Worm (Caenorhabditis elegans) whole organism, L3 larva: ENCODE measurements around the gene Y77E11A.23.

ENCODE experiments used
- R02D3.7 ChIP-seq: fragments of 150-350 bp; optimal IDR thresholded peaks from 2 replicates; lab custom pipeline; 2014; ENCODE audit warnings: missing biosample characterization, missing genetic modification characterization
- ZK546.5 ChIP-seq: sonication (generic microtip); optimal IDR thresholded peaks from 2 replicates; lab custom pipeline; 2017; ENCODE audit warnings: missing biosample characterization, missing genetic modification characterization
- aly-2 ChIP-seq: fragments of 150-350 bp; optimal IDR thresholded peaks from 2 replicates; lab custom pipeline; 2014; ENCODE audit warnings: missing biosample characterization, missing genetic modification characterization
- ama-1 ChIP-seq: fragments of 150-350 bp; optimal IDR thresholded peaks from 2 replicates; lab custom pipeline; 2018
- ceh-28 ChIP-seq: fragments of 150-350 bp; optimal IDR thresholded peaks from 2 replicates; lab custom pipeline; 2014; ENCODE audit warnings: missing biosample characterization, missing genetic modification reagents, missing genetic modification characterization
- ceh-9 ChIP-seq: sonication (generic microtip); optimal IDR thresholded peaks from 2 replicates; lab custom pipeline; 2018; ENCODE audit warnings: missing biosample characterization, missing genetic modification characterization
- daf-12 ChIP-seq: fragments of 150-350 bp; optimal IDR thresholded peaks from 2 replicates; lab custom pipeline; 2014; ENCODE audit warnings: missing biosample characterization, missing genetic modification reagents, missing genetic modification characterization
- egl-27 ChIP-seq: sonication (generic microtip); optimal IDR thresholded peaks from 4 replicates; lab custom pipeline; 2017; ENCODE audit warnings: missing biosample characterization, missing genetic modification reagents, missing genetic modification characterization
- elt-1 ChIP-seq: fragments of 150-350 bp; optimal IDR thresholded peaks from 2 replicates; lab custom pipeline; 2014; ENCODE audit warnings: missing biosample characterization, missing genetic modification characterization
- elt-2 ChIP-seq: sonication (generic microtip); optimal IDR thresholded peaks from 2 replicates; lab custom pipeline; 2016; ENCODE audit warnings: missing genetic modification reagents, mild to moderate bottlenecking, missing genetic modification characterization, missing compliant biosample characterization
- elt-3 ChIP-seq, 3 experiments: fragments of 150-350 bp in 1 of 3; sonication (generic microtip) in 2 of 3; optimal IDR thresholded peaks; 2 replicates in 2 of 3; 4 replicates in 1 of 3; lab custom pipeline; 2014 to 2017; ENCODE audit warnings: missing biosample characterization in 3 of 3, missing genetic modification characterization in 3 of 3
- eor-1 ChIP-seq, 2 experiments: fragments of 150-350 bp; optimal IDR thresholded peaks; 2 replicates each; lab custom pipeline; 2014 to 2018; ENCODE audit warnings: missing biosample characterization in 2 of 2, missing genetic modification characterization in 2 of 2
- fkh-10 ChIP-seq: sonication (generic microtip); optimal IDR thresholded peaks from 2 replicates; lab custom pipeline; 2017; ENCODE audit warnings: missing biosample characterization, missing genetic modification reagents, missing genetic modification characterization
- fkh-2 ChIP-seq: fragments of 150-350 bp; optimal IDR thresholded peaks from 2 replicates; lab custom pipeline; 2014; ENCODE audit warnings: missing biosample characterization, missing genetic modification reagents, missing genetic modification characterization
- hmg-11 ChIP-seq: sonication (generic microtip); optimal IDR thresholded peaks from 2 replicates; lab custom pipeline; 2016; ENCODE audit warnings: missing genetic modification characterization, missing compliant biosample characterization
- jun-1 ChIP-seq: fragments of 150-350 bp; optimal IDR thresholded peaks from 2 replicates; lab custom pipeline; 2014; ENCODE audit warnings: missing biosample characterization, missing genetic modification reagents, missing genetic modification characterization
- lin-15B ChIP-seq: fragments of 150-350 bp; optimal IDR thresholded peaks from 2 replicates; lab custom pipeline; 2014; ENCODE audit warnings: missing biosample characterization, missing genetic modification characterization
- lin-39 ChIP-seq: fragments of 150-350 bp; optimal IDR thresholded peaks from 2 replicates; lab custom pipeline; 2018; ENCODE audit warnings: missing biosample characterization, missing genetic modification reagents, missing genetic modification characterization
- lsy-12 ChIP-seq: sonication (generic microtip); optimal IDR thresholded peaks from 2 replicates; lab custom pipeline; 2016; ENCODE audit warnings: mild to moderate bottlenecking, missing genetic modification characterization, missing compliant biosample characterization
- nhr-23 ChIP-seq: fragments of 150-350 bp; optimal IDR thresholded peaks from 2 replicates; lab custom pipeline; 2014; ENCODE audit warnings: missing biosample characterization, missing genetic modification reagents, missing genetic modification characterization
- nhr-25 ChIP-seq: sonication (generic microtip); optimal IDR thresholded peaks from 2 replicates; lab custom pipeline; 2017; ENCODE audit warnings: missing biosample characterization, missing genetic modification characterization
- nhr-28 ChIP-seq: fragments of 150-350 bp; optimal IDR thresholded peaks from 2 replicates; lab custom pipeline; 2014; ENCODE audit warnings: missing biosample characterization, missing genetic modification characterization
- nhr-67 ChIP-seq: fragments of 150-350 bp; optimal IDR thresholded peaks from 2 replicates; lab custom pipeline; 2014; ENCODE audit warnings: missing biosample characterization, missing genetic modification characterization
- nhr-77 ChIP-seq: fragments of 150-350 bp; optimal IDR thresholded peaks from 2 replicates; lab custom pipeline; 2014; ENCODE audit warnings: missing biosample characterization, missing genetic modification characterization
- pha-4 ChIP-seq: fragments of 150-350 bp; optimal IDR thresholded peaks from 2 replicates; lab custom pipeline; 2014; ENCODE audit warnings: missing biosample characterization, missing genetic modification reagents, missing genetic modification characterization
- pqm-1 ChIP-seq: fragments of 150-350 bp; optimal IDR thresholded peaks from 2 replicates; lab custom pipeline; 2017; ENCODE audit warnings: missing biosample characterization, missing genetic modification characterization, inconsistent platforms
- sea-2 ChIP-seq: fragments of 150-350 bp; sonication (generic microtip); optimal IDR thresholded peaks from 4 replicates; lab custom pipeline; 2014; ENCODE audit warnings: missing biosample characterization, missing genetic modification reagents, missing genetic modification characterization
- skn-1 ChIP-seq: fragments of 150-350 bp; optimal IDR thresholded peaks from 2 replicates; lab custom pipeline; 2014; ENCODE audit warnings: missing biosample characterization, missing genetic modification characterization
- snpc-4 ChIP-seq: fragments of 150-350 bp; optimal IDR thresholded peaks from 2 replicates; lab custom pipeline; 2014; ENCODE audit warnings: missing biosample characterization, missing genetic modification characterization
- tbx-2 ChIP-seq: sonication (generic microtip); optimal IDR thresholded peaks from 2 replicates; lab custom pipeline; 2016; ENCODE audit warnings: mild to moderate bottlenecking, missing genetic modification characterization, missing compliant biosample characterization
- zag-1 ChIP-seq: fragments of 150-350 bp; optimal IDR thresholded peaks from 2 replicates; lab custom pipeline; 2014; ENCODE audit warnings: missing biosample characterization, missing genetic modification characterization
- ztf-11 ChIP-seq: fragments of 150-350 bp; optimal IDR thresholded peaks from 2 replicates; lab custom pipeline; 2014; ENCODE audit warnings: missing biosample characterization, missing genetic modification characterization
- ztf-4 ChIP-seq: fragments of 150-350 bp; optimal IDR thresholded peaks from 2 replicates; lab custom pipeline; 2014; ENCODE audit warnings: missing biosample characterization, missing genetic modification characterization

The Y77E11A.23 gene

ce11 chrIV:1403960-1404359, 26.2 kb downstream of the Y77E11A.23 start:
- TF ChIP-seq lin-15B (no peak), lin-39 (no peak), ztf-11 (tag; lab: Kevin White, UChicago) (no peak), pqm-1 (tag; lab: Kevin White, UChicago) (peak; percentile 43), eor-1 (tag; optimal IDR thresholded peaks at IDR 0.05; lab: Kevin White, UChicago) (no peak), elt-2 (tag; lab: Kevin White, UChicago) (peak; percentile 48), pha-4 (tag; lab: Kevin White, UChicago) (peak; percentile 41), fkh-10 (GFP tag; lab: Kevin White, UChicago) (no peak), aly-2 (no peak), tbx-2 (tag; lab: Kevin White, UChicago) (no peak), skn-1 (tag; lab: Kevin White, UChicago) (no peak)

ce11 chrIV:1400016-1400415, 30.2 kb downstream of the Y77E11A.23 start:
- TF ChIP-seq ceh-28 (tag; lab: Kevin White, UChicago) (peak; percentile 43), elt-1 (tag; lab: Kevin White, UChicago) (no peak)

ce11 chrIV:1397895-1398294, 32.3 kb downstream of the Y77E11A.23 start:
- TF ChIP-seq ceh-28 (tag; lab: Kevin White, UChicago), result no peak
- no peak for TF ChIP-seq fkh-2 (tag; lab: Kevin White, UChicago)
- TF ChIP-seq ztf-4 (tag; lab: Kevin White, UChicago), result no peak
- no peak for TF ChIP-seq daf-12 (tag; lab: Kevin White, UChicago)
- no peak for TF ChIP-seq lin-15B
- no peak for TF ChIP-seq ZK546.5
- TF ChIP-seq nhr-28 (tag; lab: Kevin White, UChicago), result no peak
- no peak for TF ChIP-seq elt-1 (tag; lab: Kevin White, UChicago)
- TF ChIP-seq, all 47 proteins: peak for 0

- TF ChIP-seq ama-1 (lab: Kevin White, UChicago) (no peak), egl-27 (tag; lab: Kevin White, UChicago) (no peak), nhr-67 (tag; lab: Kevin White, UChicago) (no peak), ceh-9 (no peak), R02D3.7 (no peak), sea-2 (GFP tag; lab: Kevin White, UChicago) (no peak), nhr-23 (tag; lab: Kevin White, UChicago) (no peak)
Measured at ce11 chrIV:1394077-1394476, 36.1 kb downstream of the Y77E11A.23 start.

ce11 chrIV:1391446-1391845, 38.7 kb downstream of the Y77E11A.23 start:
- TF ChIP-seq fkh-2 (tag; lab: Kevin White, UChicago) (no peak), pqm-1 (tag; lab: Kevin White, UChicago) (no peak), elt-1 (tag; lab: Kevin White, UChicago) (no peak), hmg-11 (tag; lab: Kevin White, UChicago) (no peak), zag-1 (tag; lab: Kevin White, UChicago) (no peak), ceh-9 (no peak), lsy-12 (no peak), snpc-4 (tag; lab: Kevin White, UChicago) (no peak), nhr-25 (tag; lab: Kevin White, UChicago) (no peak), ztf-4 (tag; lab: Kevin White, UChicago) (no peak), elt-3 (tag; optimal IDR thresholded peaks at IDR 0.05; lab: Kevin White, UChicago) (no peak), eor-1 (tag; optimal IDR thresholded peaks at IDR 0.05; lab: Kevin White, UChicago) (no peak), nhr-77 (tag; lab: Kevin White, UChicago) (no peak)

ce11 chrIV:1390102-1390501, 40.1 kb downstream of the Y77E11A.23 start:
- no peak for TF ChIP-seq lin-15B
- TF ChIP-seq jun-1, result no peak
- no peak for TF ChIP-seq nhr-28 (tag; lab: Kevin White, UChicago)
- TF ChIP-seq nhr-25 (tag; lab: Kevin White, UChicago), result no peak
- TF ChIP-seq, all 47 proteins: peak for 0
